Fruit fly (Drosophila melanogaster) ovary, adult (tissue): ENCODE measurements around the gene Prim1.
A peak's percentile ranks its signal among the peaks of the same experiment; 100 is the strongest.

Experiments
- CG17801 ChIP-seq: fragments of 200-800 bp; optimal IDR thresholded peaks from 2 replicates; lab custom pipeline; 2019; ENCODE audit warnings: missing biosample characterization, mild to moderate bottlenecking, missing genetic modification characterization, moderate library complexity; ENCODE audit not compliant: partially characterized antibody

The Prim1 gene

dm6 chr3L:8360063-8360642, 20.0 kb downstream of the Prim1 start:
- TF ChIP-seq CG17801: no peak

dm6 chr3L:8360643-8361110, 20.6 kb downstream of the Prim1 start, which contains the start of gene Idh:
Gene Idh (minus strand): TSS chr3L:8360906.
- peak; percentile 81 for TF ChIP-seq CG17801

- TF ChIP-seq CG17801: no peak
These were observed 23.2 kb downstream of the Prim1 start for dm6 chr3L:8363266-8363665.

dm6 chr3L:8368694-8369344, 28.7 kb downstream of the Prim1 start:
- TF ChIP-seq CG17801: no peak

- no peak for TF ChIP-seq CG17801
These were observed 29.3 kb downstream of the Prim1 start for dm6 chr3L:8369456-8369855.

- no peak for TF ChIP-seq CG17801
These were observed 30.8 kb downstream of the Prim1 start for dm6 chr3L:8370922-8371321.

- no peak for TF ChIP-seq CG17801
These were observed 31.4 kb downstream of the Prim1 start for dm6 chr3L:8371538-8371937.

dm6 chr3L:8372035-8372434, 31.9 kb downstream of the Prim1 start, which contains the start of gene ImpE1:
Gene ImpE1 (plus strand): TSS chr3L:8372405.
- TF ChIP-seq CG17801: no peak

dm6 chr3L:8374107-8374506, 34.0 kb downstream of the Prim1 start:
- no peak for TF ChIP-seq CG17801

dm6 chr3L:8379161-8379560, 39.0 kb downstream of the Prim1 start:
- no peak for TF ChIP-seq CG17801

- no peak for TF ChIP-seq CG17801
These were observed 43.9 kb downstream of the Prim1 start for dm6 chr3L:8383968-8384367.

- TF ChIP-seq CG17801: no peak
These were observed 44.9 kb downstream of the Prim1 start for dm6 chr3L:8385055-8385454.

- no peak for TF ChIP-seq CG17801
These were observed 51.1 kb downstream of the Prim1 start, which contains the start of gene Jon66Ci for dm6 chr3L:8391240-8391639. Gene Jon66Ci (plus strand): TSS chr3L:8391540.

- no peak for TF ChIP-seq CG17801
These were observed 53.4 kb downstream of the Prim1 start, which contains the start of gene Jon66Cii for dm6 chr3L:8393549-8393948. Gene Jon66Cii (minus strand): TSS chr3L:8393649.
